Worm (Caenorhabditis elegans) whole organism, L2 larva: ENCODE measurements around the gene eri-1.

ENCODE experiments used
- R02D3.7 ChIP-seq: fragments of 150-350 bp; optimal IDR thresholded peaks from 2 replicates; lab custom pipeline; 2014; ENCODE audit warnings: missing biosample characterization, missing genetic modification characterization
- aly-2 ChIP-seq: fragments of 150-350 bp; optimal IDR thresholded peaks from 2 replicates; lab custom pipeline; 2014; ENCODE audit warnings: missing biosample characterization, missing genetic modification characterization
- crh-2 ChIP-seq: sonication (generic microtip); optimal IDR thresholded peaks from 2 replicates; lab custom pipeline; 2017; ENCODE audit warnings: missing biosample characterization, missing genetic modification characterization
- elt-1 ChIP-seq: fragments of 150-350 bp; optimal IDR thresholded peaks from 2 replicates; lab custom pipeline; 2014; ENCODE audit warnings: missing biosample characterization, missing genetic modification characterization
- elt-3 ChIP-seq: sonication (generic microtip); optimal IDR thresholded peaks from 2 replicates; lab custom pipeline; 2017; ENCODE audit warnings: missing biosample characterization, missing genetic modification characterization
- lin-11 ChIP-seq: fragments of 150-350 bp; sonication (generic microtip); optimal IDR thresholded peaks from 2 replicates; lab custom pipeline; 2014; ENCODE audit warnings: missing biosample characterization, missing genetic modification characterization, inconsistent platforms, mixed read lengths
- nhr-10 ChIP-seq: sonication (generic microtip); optimal IDR thresholded peaks from 2 replicates; lab custom pipeline; 2017; ENCODE audit warnings: missing biosample characterization, missing genetic modification characterization
- nhr-12 ChIP-seq: fragments of 150-350 bp; optimal IDR thresholded peaks from 2 replicates; lab custom pipeline; 2014; ENCODE audit warnings: missing biosample characterization, missing genetic modification characterization
- nhr-23 ChIP-seq: fragments of 150-350 bp; optimal IDR thresholded peaks from 2 replicates; lab custom pipeline; 2014; ENCODE audit warnings: missing biosample characterization, missing genetic modification reagents, missing genetic modification characterization
- nhr-25 ChIP-seq: fragments of 150-350 bp; sonication (generic microtip); optimal IDR thresholded peaks from 3 replicates; lab custom pipeline; 2014; ENCODE audit warnings: missing biosample characterization, missing genetic modification characterization
- snpc-4 ChIP-seq: fragments of 150-350 bp; optimal IDR thresholded peaks from 2 replicates; lab custom pipeline; 2014; ENCODE audit warnings: missing biosample characterization, missing genetic modification characterization
- unc-62 ChIP-seq: fragments of 150-350 bp; optimal IDR thresholded peaks from 2 replicates; lab custom pipeline; 2014; ENCODE audit warnings: missing biosample characterization, missing genetic modification reagents, missing genetic modification characterization
- zag-1 ChIP-seq: fragments of 150-350 bp; optimal IDR thresholded peaks from 2 replicates; lab custom pipeline; 2014; ENCODE audit warnings: missing biosample characterization, missing genetic modification characterization
- ztf-11 ChIP-seq: sonication (generic microtip); optimal IDR thresholded peaks from 2 replicates; lab custom pipeline; 2017; ENCODE audit warnings: missing biosample characterization, missing genetic modification characterization

DNA sequence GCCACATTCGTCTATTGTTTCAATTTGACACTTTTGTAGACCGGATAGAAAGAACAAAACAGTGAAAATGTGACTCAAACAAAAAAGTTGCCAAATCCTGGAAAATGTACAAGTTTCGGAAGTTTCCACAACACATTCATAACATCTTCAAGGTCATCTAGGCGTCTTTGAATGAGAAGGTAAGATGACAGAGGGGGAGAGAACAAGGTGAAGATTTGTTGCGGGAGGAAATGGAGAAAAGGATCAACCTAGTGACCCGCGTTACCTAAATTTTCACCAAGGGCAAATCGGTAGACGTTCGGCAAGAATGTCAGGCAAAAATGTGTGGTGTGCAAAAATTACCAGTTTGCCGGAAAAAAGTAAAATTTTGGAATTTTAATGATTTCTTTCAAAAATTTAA, 42.0 kb downstream of the eri-1 start:
- TF ChIP-seq elt-3 = no peak
- no peak for TF ChIP-seq nhr-25 (tag; lab: Kevin White, UChicago)
- no peak for TF ChIP-seq unc-62
- TF ChIP-seq zag-1 = no peak
- TF ChIP-seq aly-2 (tag; lab: Kevin White, UChicago) = no peak
- TF ChIP-seq nhr-10 (tag; lab: Kevin White, UChicago) = no peak
- TF ChIP-seq elt-1 (tag; lab: Kevin White, UChicago) = no peak
- no peak for TF ChIP-seq crh-2 (tag; lab: Kevin White, UChicago)
- no peak for TF ChIP-seq nhr-23 (tag; lab: Kevin White, UChicago)
- TF ChIP-seq nhr-12 (tag; lab: Kevin White, UChicago) = no peak
- no peak for TF ChIP-seq lin-11 (tag; lab: Kevin White, UChicago)
- no peak for TF ChIP-seq snpc-4 (tag; lab: Kevin White, UChicago)
- TF ChIP-seq R02D3.7 = no peak
- TF ChIP-seq ztf-11 (tag; lab: Kevin White, UChicago) = no peak
